Worm (Caenorhabditis elegans): ENCODE results near the gene K06A9.1.

- TF ChIP-seq fax-1 (tag; optimal IDR thresholded peaks at IDR 0.05) (no peak), dmd-4 (tag; optimal IDR thresholded peaks at IDR 0.05; ENCODE audit: borderline replicate concordance) (no peak), unc-86 (tag; optimal IDR thresholded peaks at IDR 0.05) (no peak), pha-4 (tag; optimal IDR thresholded peaks at IDR 0.05) (no peak), hlh-30 (tag; optimal IDR thresholded peaks at IDR 0.05; ENCODE audit: insufficient read depth) (no peak), C08G9.2 (tag; optimal IDR thresholded peaks at IDR 0.05) (no peak), lin-11 (tag; optimal IDR thresholded peaks at IDR 0.05) (no peak), eyg-1 (tag; optimal IDR thresholded peaks at IDR 0.05) (no peak), ceh-2 (tag; optimal IDR thresholded peaks at IDR 0.05) (no peak), ceh-48 (tag; optimal IDR thresholded peaks at IDR 0.05) (no peak), F13H6.1 (tag; optimal IDR thresholded peaks at IDR 0.05) (no peak), ceh-30 (tag; optimal IDR thresholded peaks at IDR 0.05) (no peak), fkh-10 (GFP tag; optimal IDR thresholded peaks at IDR 0.05) (no peak), tbx-2 (tag; optimal IDR thresholded peaks at IDR 0.05) (no peak)
Measured at ce11 chrX:1578682-1579081, 31.4 kb downstream of the K06A9.1 start.
